Worm (Caenorhabditis elegans) whole organism, L2 larva: ENCODE measurements around the gene trpl-2.

Source experiments
- ZK546.5 ChIP-seq: sonication (generic microtip); optimal IDR thresholded peaks from 2 replicates; lab custom pipeline; 2017; ENCODE audit warnings: missing biosample characterization, missing genetic modification characterization
- alr-1 ChIP-seq: fragments of 150-350 bp; optimal IDR thresholded peaks from 2 replicates; lab custom pipeline; 2014; ENCODE audit warnings: missing biosample characterization, missing genetic modification characterization
- ama-1 ChIP-seq: fragments of 150-350 bp; optimal IDR thresholded peaks from 2 replicates; lab custom pipeline; 2018; ENCODE audit warnings: inconsistent platforms
- dmd-4 ChIP-seq: sonication (generic microtip); optimal IDR thresholded peaks from 2 replicates; lab custom pipeline; 2017; ENCODE audit warnings: missing biosample characterization, missing genetic modification characterization
- egl-27 ChIP-seq: sonication (generic microtip); optimal IDR thresholded peaks from 3 replicates; lab custom pipeline; 2017; ENCODE audit warnings: missing biosample characterization, missing genetic modification reagents, missing genetic modification characterization
- lin-39 ChIP-seq: fragments of 150-350 bp; optimal IDR thresholded peaks from 2 replicates; lab custom pipeline; 2014; ENCODE audit warnings: missing biosample characterization, missing genetic modification reagents, missing genetic modification characterization
- nhr-12 ChIP-seq: fragments of 150-350 bp; optimal IDR thresholded peaks from 2 replicates; lab custom pipeline; 2014; ENCODE audit warnings: missing biosample characterization, missing genetic modification characterization
- skn-1 ChIP-seq: sonication (generic microtip); optimal IDR thresholded peaks from 2 replicates; lab custom pipeline; 2017; ENCODE audit warnings: missing biosample characterization, missing genetic modification characterization
- unc-62 ChIP-seq: fragments of 150-350 bp; optimal IDR thresholded peaks from 2 replicates; lab custom pipeline; 2014; ENCODE audit warnings: missing biosample characterization, missing genetic modification reagents, missing genetic modification characterization
- zag-1 ChIP-seq: fragments of 150-350 bp; optimal IDR thresholded peaks from 2 replicates; lab custom pipeline; 2014; ENCODE audit warnings: missing biosample characterization, missing genetic modification characterization
- ztf-11 ChIP-seq: sonication (generic microtip); optimal IDR thresholded peaks from 2 replicates; lab custom pipeline; 2017; ENCODE audit warnings: missing biosample characterization, missing genetic modification characterization

DNA sequence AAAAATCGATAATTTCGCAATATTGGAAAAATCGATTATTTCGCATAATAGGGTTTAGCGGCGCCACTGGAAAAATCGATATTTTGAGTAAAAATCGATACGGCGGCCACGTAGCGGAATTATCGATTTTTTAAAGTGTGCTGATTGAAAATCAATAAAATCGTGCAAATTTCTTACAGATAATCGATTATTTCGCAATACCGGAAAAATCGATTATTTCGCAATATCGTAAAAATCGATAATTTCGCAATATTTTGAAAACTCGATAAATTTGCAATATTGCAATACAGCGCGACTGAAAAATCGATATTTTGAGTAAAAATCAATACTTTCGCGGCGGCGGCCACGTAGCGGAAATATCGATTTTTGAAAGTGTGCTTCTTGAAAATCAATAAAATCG is 8.8 kb upstream of the trpl-2 start:
- no peak for TF ChIP-seq ZK546.5
- TF ChIP-seq lin-39 (tag; lab: Kevin White, UChicago), result no peak
- TF ChIP-seq ama-1 (lab: Kevin White, UChicago), result no peak
- TF ChIP-seq nhr-12 (tag; lab: Kevin White, UChicago), result no peak
- TF ChIP-seq unc-62 (GFP tag; lab: Kevin White, UChicago), result no peak
- TF ChIP-seq alr-1 (tag; lab: Kevin White, UChicago), result no peak
- TF ChIP-seq egl-27 (tag; lab: Kevin White, UChicago), result no peak
- TF ChIP-seq skn-1 (tag; lab: Kevin White, UChicago), result no peak
- no peak for TF ChIP-seq zag-1
- TF ChIP-seq dmd-4 (tag; lab: Kevin White, UChicago), result no peak
- no peak for TF ChIP-seq ztf-11 (tag; lab: Kevin White, UChicago)
